Fruit fly (Drosophila melanogaster): ENCODE results near the gene kin17.

dm6 chr3L:20388983-20389382, 32.4 kb downstream of the kin17 start:
- no peak for TF ChIP-seq pdm3 (GFP tag; optimal IDR thresholded peaks at IDR 0.05)
- TF ChIP-seq Gug (GFP tag; IDR thresholded peaks at IDR 0.05), result no peak

Measured in whole organism, prepupa.